Worm (Caenorhabditis elegans) whole organism, L1 larva: Measurements from ENCODE around the gene K08D10.13.
A peak's percentile ranks its signal among the peaks of the same experiment; 100 is the strongest.

Experiments used
- C04F5.9 ChIP-seq: sonication (generic microtip); optimal IDR thresholded peaks from 2 replicates; lab custom pipeline; 2016; ENCODE audit warnings: missing genetic modification characterization, missing compliant biosample characterization
- Y116A8C.19 ChIP-seq: sonication (generic microtip); optimal IDR thresholded peaks from 2 replicates; lab custom pipeline; 2016; ENCODE audit warnings: missing compliant biosample characterization, missing genetic modification characterization, borderline replicate concordance
- blmp-1 ChIP-seq: fragments of 150-350 bp; optimal IDR thresholded peaks from 2 replicates; lab custom pipeline; 2014; ENCODE audit warnings: missing biosample characterization, missing genetic modification characterization
- ceh-82 ChIP-seq, 3 experiments: fragments of 150-350 bp in 1 of 3; sonication (generic microtip) in 2 of 3; optimal IDR thresholded peaks; 2 replicates each; lab custom pipeline; 2014 to 2017; ENCODE audit warnings: missing biosample characterization in 3 of 3, missing genetic modification characterization in 3 of 3
- ceh-88 ChIP-seq: fragments of 200-800 bp; sonication (Bioruptor generic); IDR thresholded peaks from 2 replicates; pipeline ENCODE4 v1.3.6; 2022; ENCODE audit warnings: missing genetic modification characterization, missing compliant biosample characterization
- ceh-90 ChIP-seq: sonication (generic microtip); optimal IDR thresholded peaks from 2 replicates; lab custom pipeline; 2016; ENCODE audit warnings: missing genetic modification characterization, missing compliant biosample characterization
- ces-1 ChIP-seq: fragments of 150-350 bp; optimal IDR thresholded peaks from 2 replicates; lab custom pipeline; 2014; ENCODE audit warnings: missing biosample characterization, missing genetic modification reagents, missing genetic modification characterization
- dpl-1 ChIP-seq, 3 experiments: fragments of 150-350 bp in 2 of 3; sonication (generic microtip) in 1 of 3; optimal IDR thresholded peaks; 2 replicates each; lab custom pipeline; 2014 to 2017; ENCODE audit warnings: missing biosample characterization in 3 of 3, missing genetic modification characterization in 3 of 3, missing genetic modification reagents in 3 of 3
- efl-1 ChIP-seq, 4 experiments: fragments of 150-350 bp; optimal IDR thresholded peaks in 3 of 4; peaks in 1 of 4; 1 replicate in 1 of 4; 2 replicates in 3 of 4; lab custom pipeline; 2014; ENCODE audit warnings: missing biosample characterization in 2 of 4, missing genetic modification characterization in 2 of 4, missing genetic modification reagents in 2 of 4
- elt-2 ChIP-seq: sonication (generic microtip); optimal IDR thresholded peaks from 2 replicates; lab custom pipeline; 2016; ENCODE audit warnings: missing genetic modification characterization, mild to moderate bottlenecking, inconsistent platforms, missing compliant biosample characterization, missing genetic modification reagents
- fkh-10 ChIP-seq: sonication (generic microtip); optimal IDR thresholded peaks from 2 replicates; lab custom pipeline; 2017; ENCODE audit warnings: missing biosample characterization, missing genetic modification reagents, missing genetic modification characterization
- fkh-8 ChIP-seq: sonication (generic microtip); optimal IDR thresholded peaks from 2 replicates; lab custom pipeline; 2016; ENCODE audit warnings: mild to moderate bottlenecking, missing genetic modification characterization, missing compliant biosample characterization
- hlh-4 ChIP-seq: sonication (generic microtip); optimal IDR thresholded peaks from 2 replicates; lab custom pipeline; 2016; ENCODE audit warnings: mild to moderate bottlenecking, missing genetic modification characterization, missing compliant biosample characterization
- hpl-2 ChIP-seq: fragments of 150-350 bp; optimal IDR thresholded peaks from 2 replicates; lab custom pipeline; 2014; ENCODE audit warnings: missing biosample characterization, missing genetic modification reagents, missing genetic modification characterization
- irx-1 ChIP-seq: sonication (generic microtip); optimal IDR thresholded peaks from 2 replicates; lab custom pipeline; 2016; ENCODE audit warnings: missing genetic modification characterization, missing compliant biosample characterization
- jun-1 ChIP-seq: fragments of 150-350 bp; optimal IDR thresholded peaks from 2 replicates; lab custom pipeline; 2014; ENCODE audit warnings: missing biosample characterization, missing genetic modification reagents, missing genetic modification characterization
- lin-15B ChIP-seq: fragments of 150-350 bp; sonication (generic microtip); optimal IDR thresholded peaks from 3 replicates; lab custom pipeline; 2014; ENCODE audit warnings: missing biosample characterization, missing genetic modification characterization
- lin-35 ChIP-seq, 2 experiments: fragments of 150-350 bp; optimal IDR thresholded peaks; 2 replicates each; lab custom pipeline; 2014; ENCODE audit warnings: missing biosample characterization in 2 of 2, missing genetic modification characterization in 2 of 2, missing genetic modification reagents in 2 of 2
- mab-9 ChIP-seq: fragments of 200-800 bp; sonication (Bioruptor generic); IDR thresholded peaks from 2 replicates; pipeline ENCODE4 v1.3.6; 2022; ENCODE audit warnings: missing genetic modification reagents, missing genetic modification characterization, missing compliant biosample characterization
- nhr-19 ChIP-seq: fragments of 200-800 bp; sonication (Bioruptor generic); conservative IDR thresholded peaks from 2 replicates; pipeline ENCODE4 v1.3.6; 2022; ENCODE audit warnings: missing genetic modification characterization, missing compliant biosample characterization
- nhr-237 ChIP-seq: fragments of 150-350 bp; optimal IDR thresholded peaks from 2 replicates; lab custom pipeline; 2014; ENCODE audit warnings: missing biosample characterization, missing genetic modification characterization
- nhr-47 ChIP-seq: sonication (generic microtip); optimal IDR thresholded peaks from 2 replicates; lab custom pipeline; 2016; ENCODE audit warnings: mild to moderate bottlenecking, missing genetic modification characterization, moderate library complexity, missing compliant biosample characterization
- nhr-71 ChIP-seq: sonication (generic microtip); optimal IDR thresholded peaks from 2 replicates; lab custom pipeline; 2016; ENCODE audit warnings: mild to moderate bottlenecking, missing genetic modification characterization, moderate library complexity, missing compliant biosample characterization
- nhr-90 ChIP-seq: sonication (generic microtip); optimal IDR thresholded peaks from 2 replicates; lab custom pipeline; 2016; ENCODE audit warnings: mild to moderate bottlenecking, missing genetic modification characterization, missing compliant biosample characterization; ENCODE audit not compliant: poor library complexity
- rnt-1 ChIP-seq: sonication (generic microtip); optimal IDR thresholded peaks from 2 replicates; lab custom pipeline; 2016; ENCODE audit warnings: mild to moderate bottlenecking, missing genetic modification characterization, moderate library complexity, missing compliant biosample characterization
- sptf-1 ChIP-seq: fragments of 150-350 bp; optimal IDR thresholded peaks from 2 replicates; lab custom pipeline; 2014; ENCODE audit warnings: missing biosample characterization, missing genetic modification characterization
- sup-37 ChIP-seq: fragments of 200-800 bp; sonication (Bioruptor generic); optimal IDR thresholded peaks from 2 replicates; lab custom pipeline; 2018; ENCODE audit warnings: mild to moderate bottlenecking, missing genetic modification characterization, missing compliant biosample characterization
- tlp-1 ChIP-seq: fragments of 150-350 bp; optimal IDR thresholded peaks from 2 replicates; lab custom pipeline; 2014; ENCODE audit warnings: missing biosample characterization, missing genetic modification characterization
- unc-130 ChIP-seq: fragments of 150-350 bp; optimal IDR thresholded peaks from 2 replicates; lab custom pipeline; 2017; ENCODE audit warnings: missing biosample characterization, missing genetic modification characterization, inconsistent platforms
- unc-30 ChIP-seq: sonication (generic microtip); optimal IDR thresholded peaks from 2 replicates; lab custom pipeline; 2017; ENCODE audit warnings: missing biosample characterization, missing genetic modification characterization
- unc-86 ChIP-seq: sonication (generic microtip); optimal IDR thresholded peaks from 2 replicates; lab custom pipeline; 2016; ENCODE audit warnings: missing genetic modification characterization, missing compliant biosample characterization
- xbp-1 ChIP-seq: sonication (generic microtip); optimal IDR thresholded peaks from 2 replicates; lab custom pipeline; 2016; ENCODE audit warnings: missing genetic modification characterization, missing compliant biosample characterization

Gene K08D10.13

ce11 chrIV:4162121-4162520 is 9.3 kb downstream of the K08D10.13 start, which contains the start of gene scrm-5:
Gene scrm-5 (plus strand): TSS chrIV:4162421.
- TF ChIP-seq mab-9 (GFP tag; lab: Robert Waterston, UW) (no peak), unc-30 (tag; lab: Kevin White, UChicago) (no peak), ceh-90 (tag; lab: Kevin White, UChicago) (no peak), dpl-1 (GFP tag; optimal IDR thresholded peaks at IDR 0.05; lab: Kevin White, UChicago) (no peak), nhr-19 (no peak)

DNA sequence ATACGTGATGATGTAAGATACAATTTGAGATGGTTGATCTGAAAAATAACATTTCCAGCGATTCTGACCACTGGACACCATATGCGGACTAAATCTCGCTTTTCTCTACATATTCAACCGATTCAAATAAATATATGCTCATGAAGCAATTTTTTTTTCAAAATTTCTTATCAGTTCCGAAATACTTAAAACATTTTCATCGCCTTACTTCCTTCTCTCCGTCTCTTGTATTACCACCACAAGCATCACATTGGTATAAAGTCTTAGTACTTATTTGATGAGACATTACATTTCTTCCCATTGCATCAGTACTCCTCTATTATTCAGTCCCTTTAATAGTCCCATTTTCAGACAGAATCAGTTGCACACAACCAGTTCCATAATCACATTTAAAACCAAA is 16.7 kb downstream of the K08D10.13 start, which contains the start of gene K08D10.14:
Gene K08D10.14, plus strand, starts transcription at position 301 of the 400 bp plus-strand sequence.
- TF ChIP-seq xbp-1 (tag; lab: Kevin White, UChicago): no peak
- TF ChIP-seq elt-2 (tag; lab: Kevin White, UChicago): peak; percentile 19
- no peak for TF ChIP-seq unc-86 (tag; lab: Kevin White, UChicago)
- no peak for TF ChIP-seq irx-1 (tag; lab: Kevin White, UChicago)
- no peak for TF ChIP-seq nhr-47 (tag; lab: Kevin White, UChicago)
- TF ChIP-seq nhr-19: no peak

DNA sequence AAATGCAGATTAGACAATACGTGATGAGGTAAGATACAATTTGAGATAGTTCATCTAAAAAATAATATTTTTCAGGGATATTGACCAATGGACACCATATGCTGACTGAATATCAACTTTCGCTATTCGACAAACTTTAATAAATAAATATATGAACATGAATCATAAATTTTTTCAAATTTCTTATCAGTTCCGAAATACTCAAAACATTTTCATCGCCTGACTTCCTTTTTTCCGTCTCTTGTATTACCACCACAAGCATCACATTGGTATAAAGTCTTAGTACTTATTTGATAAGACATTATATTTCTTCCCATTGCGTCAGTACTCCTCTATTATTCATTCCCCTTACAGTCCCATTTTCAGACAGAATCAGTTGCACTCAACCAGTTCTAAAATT is 19.2 kb downstream of the K08D10.13 start, which contains the start of the genes K08D10.10 and R07C12.1:
Gene K08D10.10, plus strand, starts transcription at position 93 of the 400 bp plus-strand sequence.
Gene R07C12.1, plus strand, starts transcription at position 314 of the 400 bp plus-strand sequence.
- TF ChIP-seq ceh-88 (no peak), ceh-90 (tag; lab: Kevin White, UChicago) (no peak), elt-2 (tag; lab: Kevin White, UChicago) (peak; percentile 79), blmp-1 (tag; lab: Kevin White, UChicago) (no peak), tlp-1 (tag; lab: Kevin White, UChicago) (no peak)
- TF ChIP-seq, all 84 proteins: peak for 1

ce11 chrIV:4150138-4150537 is 21.2 kb downstream of the K08D10.13 start:
- TF ChIP-seq blmp-1 (tag; lab: Kevin White, UChicago) (no peak), elt-2 (tag; lab: Kevin White, UChicago) (peak; percentile 58), efl-1 (optimal IDR thresholded peaks at IDR 0.05; lab: Kevin White, UChicago) (no peak), efl-1 (GFP tag; optimal IDR thresholded peaks at IDR 0.05 in 1 of 2; lab: Kevin White, UChicago) (peak in 1 of 2 experiments; percentile 57)

ce11 chrIV:4147891-4148290 is 23.5 kb downstream of the K08D10.13 start:
- no peak for TF ChIP-seq Y116A8C.19 (tag; lab: Kevin White, UChicago)
- no peak for TF ChIP-seq sup-37 (GFP tag; lab: Kevin White, UChicago)
- TF ChIP-seq fkh-8 (tag; lab: Kevin White, UChicago): no peak
- no peak for TF ChIP-seq fkh-10 (GFP tag; lab: Kevin White, UChicago)
- no peak for TF ChIP-seq nhr-71 (tag; lab: Kevin White, UChicago)
- TF ChIP-seq hpl-2: no peak
- no peak for TF ChIP-seq lin-35 (GFP tag; optimal IDR thresholded peaks at IDR 0.05; lab: Kevin White, UChicago)
- TF ChIP-seq unc-130 (tag; lab: Kevin White, UChicago): no peak
- TF ChIP-seq sptf-1 (tag; lab: Kevin White, UChicago): no peak
- TF ChIP-seq nhr-90 (tag; lab: Kevin White, UChicago): peak; percentile 1
- no peak for TF ChIP-seq nhr-237 (tag; lab: Kevin White, UChicago)
- TF ChIP-seq ceh-82 (tag; optimal IDR thresholded peaks at IDR 0.05; lab: Kevin White, UChicago): no peak
- TF ChIP-seq jun-1 (tag; lab: Kevin White, UChicago): peak; percentile 34
- no peak for TF ChIP-seq rnt-1
- no peak for TF ChIP-seq lin-15B (tag; lab: Kevin White, UChicago)
- no peak for TF ChIP-seq C04F5.9 (tag; lab: Kevin White, UChicago)
- TF ChIP-seq ces-1: no peak
- TF ChIP-seq elt-2 (tag; lab: Kevin White, UChicago): peak; percentile 92
- TF ChIP-seq tlp-1 (tag; lab: Kevin White, UChicago): no peak
- no peak for TF ChIP-seq efl-1 (optimal IDR thresholded peaks at IDR 0.05; lab: Kevin White, UChicago)
- TF ChIP-seq efl-1 (GFP tag; optimal IDR thresholded peaks at IDR 0.05 in 1 of 2; lab: Kevin White, UChicago): peak in 1 of 2 experiments; percentile 38
- no peak for TF ChIP-seq hlh-4 (tag; lab: Kevin White, UChicago)
- TF ChIP-seq, all 84 proteins: peak for 4
